Fruit fly (Drosophila melanogaster): ENCODE results near the gene mys.

- TF ChIP-seq fru (GFP tag; optimal IDR thresholded peaks at IDR 0.05) (peak; percentile 72), br (GFP tag; optimal IDR thresholded peaks at IDR 0.05) (peak; percentile 66), h (GFP tag; optimal IDR thresholded peaks at IDR 0.05) (peak; percentile 82), Hnf4 (GFP tag; optimal IDR thresholded peaks at IDR 0.05) (peak; percentile 57), Abd-B (GFP tag; optimal IDR thresholded peaks at IDR 0.05) (no peak), Myc (optimal IDR thresholded peaks at IDR 0.05) (no peak), pan (optimal IDR thresholded peaks at IDR 0.05) (no peak), dmrt93B (GFP tag; optimal IDR thresholded peaks at IDR 0.05) (peak; percentile 33), psq (GFP tag; optimal IDR thresholded peaks at IDR 0.05) (peak; percentile 61), tai (GFP tag; optimal IDR thresholded peaks at IDR 0.05) (no peak), Hr78 (GFP tag; optimal IDR thresholded peaks at IDR 0.05) (no peak), woc (GFP tag; optimal IDR thresholded peaks at IDR 0.05) (peak; percentile 50), Rel (GFP tag; optimal IDR thresholded peaks at IDR 0.05) (no peak), Rel (tag; optimal IDR thresholded peaks at IDR 0.05) (no peak)
These were observed 38.8 kb downstream of the mys start for dm6 chrX:8100026-8100825.
